Fruit fly (Drosophila melanogaster) whole organism, prepupa: ENCODE data around the gene CG11342.
A peak's percentile ranks its signal among the peaks of the same experiment; 100 is the strongest.

Experiments
- CG10669 ChIP-seq: fragments of 200-800 bp; sonication (Bioruptor generic); optimal IDR thresholded peaks from 3 replicates; lab custom pipeline; 2018; ENCODE audit warnings: missing biosample characterization, mild to moderate bottlenecking, missing genetic modification characterization, moderate library complexity
- CG11294 ChIP-seq: fragments of 200-800 bp; sonication (Bioruptor generic); IDR thresholded peaks from 2 replicates; pipeline ENCODE4 v1.3.6; 2022; ENCODE audit warnings: missing biosample characterization, missing genetic modification characterization
- Eip75B ChIP-seq: fragments of 200-800 bp; sonication (Bioruptor generic); optimal IDR thresholded peaks from 3 replicates; lab custom pipeline; 2016; ENCODE audit warnings: missing biosample characterization, missing genetic modification characterization
- Ets96B ChIP-seq: fragments of 200-800 bp; optimal IDR thresholded peaks from 2 replicates; lab custom pipeline; 2019; ENCODE audit warnings: missing biosample characterization, mild to moderate bottlenecking, missing genetic modification characterization, moderate library complexity
- Hr38 ChIP-seq: sonication (Bioruptor generic); optimal IDR thresholded peaks from 2 replicates; lab custom pipeline; 2016; ENCODE audit warnings: missing biosample characterization, missing genetic modification characterization
- Hr4 ChIP-seq: fragments of 200-800 bp; sonication (Bioruptor generic); optimal IDR thresholded peaks from 3 replicates; lab custom pipeline; 2016; ENCODE audit warnings: missing biosample characterization, missing genetic modification characterization
- Smox ChIP-seq: fragments of 200-800 bp; sonication (Bioruptor generic); optimal IDR thresholded peaks from 3 replicates; lab custom pipeline; 2016; ENCODE audit warnings: missing biosample characterization, missing genetic modification characterization
- dac ChIP-seq: fragments of 200-800 bp; sonication (Bioruptor generic); optimal IDR thresholded peaks from 2 replicates; lab custom pipeline; 2017; ENCODE audit warnings: missing biosample characterization, mild to moderate bottlenecking, missing genetic modification characterization
- dsx ChIP-seq: fragments of 200-800 bp; optimal IDR thresholded peaks from 3 replicates; lab custom pipeline; 2019; ENCODE audit warnings: missing biosample characterization, mild to moderate bottlenecking, missing genetic modification characterization, moderate library complexity; ENCODE audit not compliant: poor library complexity, severe bottlenecking
- eg ChIP-seq: fragments of 200-800 bp; sonication (Bioruptor generic); IDR thresholded peaks from 3 replicates; pipeline ENCODE4 v1.3.6; 2022; ENCODE audit warnings: missing biosample characterization, missing genetic modification characterization
- fd59A ChIP-seq: fragments of 200-800 bp; sonication (Bioruptor generic); optimal IDR thresholded peaks from 2 replicates; lab custom pipeline; 2017; ENCODE audit warnings: missing biosample characterization, mild to moderate bottlenecking, missing genetic modification characterization, missing genetic modification reagents
- fd85E ChIP-seq: fragments of 200-800 bp; sonication (Bioruptor generic); optimal IDR thresholded peaks from 3 replicates; lab custom pipeline; 2016; ENCODE audit warnings: missing biosample characterization, missing genetic modification characterization
- fkh ChIP-seq: fragments of 200-800 bp; sonication (Bioruptor generic); optimal IDR thresholded peaks from 3 replicates; lab custom pipeline; 2017; ENCODE audit warnings: missing biosample characterization, mild to moderate bottlenecking, missing genetic modification characterization, moderate library complexity
- topi ChIP-seq: fragments of 200-800 bp; sonication (Bioruptor generic); optimal IDR thresholded peaks from 3 replicates; lab custom pipeline; 2016; ENCODE audit warnings: missing biosample characterization, missing genetic modification characterization

- TF ChIP-seq CG10669 (GFP tag; lab: Kevin White, UChicago) (no peak), Hr4 (GFP tag; lab: Kevin White, UChicago) (no peak), Ets96B (tag; lab: Kevin White, UChicago) (no peak), dsx (GFP tag; lab: Kevin White, UChicago) (peak; percentile 71), CG11294 (GFP tag; lab: Robert Waterston, UW) (no peak), eg (GFP tag; lab: Robert Waterston, UW) (no peak), fd59A (no peak), Hr38 (no peak), Eip75B (GFP tag; lab: Kevin White, UChicago) (no peak), topi (GFP tag; lab: Kevin White, UChicago) (no peak), fkh (GFP tag; lab: Kevin White, UChicago) (peak; percentile 60), Smox (GFP tag; lab: Kevin White, UChicago) (no peak), fd85E (GFP tag; lab: Kevin White, UChicago) (no peak), dac (GFP tag; lab: Kevin White, UChicago) (no peak)
These were observed 48.3 kb downstream of the CG11342 start, which contains the start of gene PMP34 for dm6 chr3L:4318677-4319580.
